Worm (Caenorhabditis elegans): Measurements from ENCODE around the gene cku-70.

DNA sequence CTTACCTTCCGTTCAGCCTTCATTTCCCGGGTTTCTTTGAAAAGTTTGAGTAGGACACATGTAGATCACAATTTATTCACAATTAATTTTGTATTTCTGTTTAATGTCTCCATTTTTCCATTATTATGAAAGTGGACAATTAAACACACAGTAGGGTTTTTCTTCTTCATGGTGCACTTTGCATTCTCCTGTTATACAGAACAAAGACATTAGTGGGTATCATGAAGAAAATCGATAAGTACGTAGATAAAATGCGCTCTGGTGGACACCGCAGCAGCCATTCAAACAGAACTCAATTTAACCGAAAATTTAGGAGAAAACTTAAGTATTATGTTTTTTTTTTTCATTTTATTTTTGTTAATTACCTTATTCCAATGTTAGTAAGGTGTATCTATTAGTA lies 25.3 kb upstream of the cku-70 start:
- TF ChIP-seq jun-1 (tag; optimal IDR thresholded peaks at IDR 0.05), result no peak
- no peak for TF ChIP-seq ceh-82 (tag; optimal IDR thresholded peaks at IDR 0.05)
- TF ChIP-seq snpc-4 (tag; optimal IDR thresholded peaks at IDR 0.05), result no peak
- TF ChIP-seq nhr-12 (tag; optimal IDR thresholded peaks at IDR 0.05), result no peak
- no peak for TF ChIP-seq ama-1 (optimal IDR thresholded peaks at IDR 0.05)
